Fruit fly (Drosophila melanogaster): ENCODE results near the gene Nepl19.

DNA sequence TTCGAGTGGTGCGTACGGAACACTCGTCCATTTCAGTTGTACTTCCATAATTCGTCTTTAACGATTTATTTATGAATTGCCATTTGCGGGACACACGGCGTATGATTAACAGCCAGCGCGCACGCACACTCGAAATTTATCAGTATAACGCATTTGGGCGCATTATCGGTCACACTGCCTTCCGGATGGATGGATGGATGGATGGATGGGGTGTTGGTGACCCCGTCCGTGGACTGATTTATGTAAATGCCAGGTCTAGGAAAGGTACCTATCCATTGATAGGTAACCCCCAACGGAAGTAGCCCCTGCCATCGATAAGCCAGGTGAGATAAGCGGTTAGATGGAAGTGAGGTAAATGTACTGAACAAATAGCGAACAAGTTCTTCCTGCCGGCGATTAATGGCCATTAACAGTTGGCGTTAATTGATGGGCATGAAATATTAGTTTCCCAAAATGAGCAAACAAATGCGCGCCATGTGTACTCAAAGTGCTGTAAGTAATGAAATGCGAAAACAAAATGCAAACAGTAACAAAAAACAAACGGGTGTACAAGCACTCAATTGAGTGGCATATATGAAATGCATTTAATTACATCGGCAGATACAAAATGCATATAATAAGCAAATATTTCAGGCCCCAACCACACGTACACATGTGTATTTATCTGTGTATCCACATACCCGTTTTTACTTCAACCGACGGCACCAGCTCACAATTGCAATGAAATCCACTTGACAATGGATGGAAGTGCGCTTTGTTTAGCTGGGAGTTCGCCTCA is 31.0 kb downstream of the Nepl19 start:
- no peak for TF ChIP-seq CG7839 (tag; optimal IDR thresholded peaks at IDR 0.05)
- no peak for TF ChIP-seq Trl (optimal IDR thresholded peaks at IDR 0.05)
- no peak for TF ChIP-seq Trl (GFP tag; optimal IDR thresholded peaks at IDR 0.05)
- no peak for TF ChIP-seq CG13296 (GFP tag; optimal IDR thresholded peaks at IDR 0.05)
- no peak for TF ChIP-seq CG8478 (optimal IDR thresholded peaks at IDR 0.05)
- no peak for TF ChIP-seq maf-S (GFP tag; optimal IDR thresholded peaks at IDR 0.05)
- no peak for TF ChIP-seq jing (GFP tag; optimal IDR thresholded peaks at IDR 0.05)
- no peak for TF ChIP-seq luna (GFP tag; optimal IDR thresholded peaks at IDR 0.05)

Measured in whole organism, embryonic.